Fruit fly (Drosophila melanogaster) whole organism: ENCODE data around the gene pic.

Experiments
- psq ChIP-seq: fragments of >200 bp; optimal IDR thresholded peaks from 2 replicates; lab custom pipeline; 2017
- usp ChIP-seq: fragments of >200 bp; optimal IDR thresholded peaks from 2 replicates; lab custom pipeline; 2017; ENCODE audit warnings: missing biosample characterization, missing genetic modification characterization, mixed read lengths

DNA sequence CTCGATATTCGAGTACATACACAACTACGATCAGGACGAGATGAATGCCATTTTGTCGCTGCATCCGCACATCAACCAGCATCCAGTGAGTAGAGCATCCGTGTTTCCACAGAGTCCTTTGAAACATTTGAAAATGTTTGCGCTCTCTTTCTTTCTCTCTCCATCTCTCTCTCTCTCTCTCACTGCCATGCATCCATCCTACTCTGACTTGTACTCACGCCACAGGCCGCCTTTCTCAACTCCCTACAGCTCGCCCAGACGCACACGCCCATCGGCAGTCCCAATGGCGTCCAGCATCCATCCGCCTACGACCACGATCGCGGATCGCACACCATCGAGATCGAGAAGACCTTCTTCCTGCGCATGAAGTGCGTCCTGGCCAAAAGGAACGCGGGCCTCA is 22.5 kb downstream of the pic start:
- no peak for TF ChIP-seq usp
- no peak for TF ChIP-seq psq
